Worm (Caenorhabditis elegans) whole organism, young adult: ENCODE results near the gene C38C5.1.

ENCODE experiments used
- B0035.1 ChIP-seq: sonication (generic microtip); optimal IDR thresholded peaks from 2 replicates; lab custom pipeline; 2016; ENCODE audit warnings: missing genetic modification characterization, mild to moderate bottlenecking, missing compliant biosample characterization, missing genotype, missing genetic modification reagents
- B0336.3 ChIP-seq: fragments of 200-800 bp; sonication (Bioruptor generic); IDR thresholded peaks from 2 replicates; pipeline ENCODE4 v1.3.6; 2022; ENCODE audit warnings: missing genetic modification characterization, missing compliant biosample characterization
- C06A6.2 ChIP-seq: fragments of 200-800 bp; sonication (Bioruptor generic); conservative IDR thresholded peaks from 2 replicates; pipeline ENCODE4 v1.3.6; 2022; ENCODE audit warnings: missing genetic modification characterization, missing compliant biosample characterization
- C17E4.6 ChIP-seq: fragments of 200-800 bp; sonication (Bioruptor generic); IDR thresholded peaks from 2 replicates; pipeline ENCODE4 v1.3.6; 2022; ENCODE audit warnings: missing genetic modification reagents, missing genetic modification characterization, missing compliant biosample characterization
- F37B4.10 ChIP-seq: fragments of 200-800 bp; sonication (Bioruptor generic); IDR thresholded peaks from 2 replicates; pipeline ENCODE4 v1.3.6; 2022; ENCODE audit warnings: missing genetic modification characterization, missing compliant biosample characterization
- F49E8.2 ChIP-seq: sonication (generic microtip); optimal IDR thresholded peaks from 3 replicates; lab custom pipeline; 2017; ENCODE audit warnings: missing genetic modification characterization, mild to moderate bottlenecking, missing compliant biosample characterization, antibody characterized with exemption, moderate library complexity; ENCODE audit not compliant: insufficient read depth
- F57A8.1 ChIP-seq: fragments of 200-800 bp; sonication (Bioruptor generic); optimal IDR thresholded peaks from 2 replicates; lab custom pipeline; 2018; ENCODE audit warnings: mild to moderate bottlenecking, missing genetic modification characterization, moderate library complexity, missing compliant biosample characterization
- ama-1 ChIP-seq, 3 experiments: fragments of 150-350 bp in 1 of 3; sonication (generic microtip) in 2 of 3; optimal IDR thresholded peaks; 2 replicates each; lab custom pipeline; 2014 to 2018; ENCODE audit warnings: missing biosample characterization in 2 of 3, missing genetic modification characterization in 2 of 3, missing genetic modification reagents in 2 of 3
- aptf-2 ChIP-seq: fragments of 200-800 bp; sonication (Bioruptor generic); conservative IDR thresholded peaks from 2 replicates; pipeline ENCODE4 v1.3.6; 2022; ENCODE audit warnings: missing genetic modification reagents, missing genetic modification characterization, missing compliant biosample characterization
- bed-2 ChIP-seq: fragments of 200-800 bp; sonication (Bioruptor generic); IDR thresholded peaks from 2 replicates; pipeline ENCODE4 v1.3.6; 2022; ENCODE audit warnings: missing genetic modification reagents, missing genetic modification characterization, missing compliant biosample characterization
- cebp-1 ChIP-seq, 2 experiments: fragments of 200-800 bp in 1 of 2; sonication (Bioruptor generic) in 1 of 2; sonication (generic microtip) in 1 of 2; IDR thresholded peaks in 1 of 2; optimal IDR thresholded peaks in 1 of 2; 2 replicates each; pipeline versions ENCODE4 v1.3.6 to Lab custom; 2017 to 2022; ENCODE audit warnings: missing compliant biosample characterization in 2 of 2, missing genetic modification characterization in 2 of 2, mild to moderate bottlenecking in 1 of 2, missing genetic modification reagents in 1 of 2, moderate library complexity in 1 of 2
- ceh-27 ChIP-seq: fragments of 200-800 bp; sonication (Bioruptor generic); optimal IDR thresholded peaks from 2 replicates; lab custom pipeline; 2018; ENCODE audit warnings: mild to moderate bottlenecking, missing genetic modification characterization, moderate library complexity, missing compliant biosample characterization
- ceh-58 ChIP-seq: fragments of 200-800 bp; sonication (Bioruptor generic); IDR thresholded peaks from 2 replicates; pipeline ENCODE4 v1.3.6; 2022; ENCODE audit warnings: missing genetic modification characterization, missing compliant biosample characterization
- chd-7 ChIP-seq: sonication (generic microtip); optimal IDR thresholded peaks from 2 replicates; lab custom pipeline; 2016; ENCODE audit warnings: mild to moderate bottlenecking, missing genetic modification characterization, moderate library complexity, missing compliant biosample characterization
- dpl-1 ChIP-seq: fragments of 150-350 bp; optimal IDR thresholded peaks from 2 replicates; lab custom pipeline; 2014; ENCODE audit warnings: missing biosample characterization, missing genetic modification reagents, missing genetic modification characterization
- egrh-3 ChIP-seq: fragments of 200-800 bp; sonication (Bioruptor generic); IDR thresholded peaks from 2 replicates; pipeline ENCODE4 v1.3.6; 2022; ENCODE audit warnings: missing genetic modification reagents, missing genetic modification characterization, missing compliant biosample characterization
- ets-4 ChIP-seq: fragments of 200-800 bp; sonication (Bioruptor generic); optimal IDR thresholded peaks from 2 replicates; lab custom pipeline; 2018; ENCODE audit warnings: mild to moderate bottlenecking, missing genetic modification characterization, missing compliant biosample characterization
- lin-26 ChIP-seq: fragments of 200-800 bp; sonication (Bioruptor generic); IDR thresholded peaks from 2 replicates; pipeline ENCODE4 v1.3.6; 2022; ENCODE audit warnings: missing genetic modification reagents, missing genetic modification characterization, missing compliant biosample characterization
- lin-35 ChIP-seq, 3 experiments: fragments of 150-350 bp in 2 of 3; sonication (generic microtip) in 1 of 3; optimal IDR thresholded peaks; 2 replicates each; lab custom pipeline; 2014 to 2018; ENCODE audit warnings: missing biosample characterization in 3 of 3, missing genetic modification characterization in 3 of 3, missing genetic modification reagents in 3 of 3
- lsy-27 ChIP-seq: sonication (generic microtip); optimal IDR thresholded peaks from 2 replicates; lab custom pipeline; 2017; ENCODE audit warnings: missing genetic modification characterization, mild to moderate bottlenecking, missing compliant biosample characterization, antibody characterized with exemption, missing genotype, borderline replicate concordance; ENCODE audit not compliant: insufficient read depth
- mcd-1 ChIP-seq: fragments of 200-800 bp; sonication (Bioruptor generic); IDR thresholded peaks from 2 replicates; pipeline ENCODE4 v1.3.6; 2022; ENCODE audit warnings: missing genetic modification reagents, missing genetic modification characterization, missing compliant biosample characterization
- mxl-1 ChIP-seq: sonication (generic microtip); optimal IDR thresholded peaks from 2 replicates; lab custom pipeline; 2016; ENCODE audit warnings: missing genetic modification characterization, missing compliant biosample characterization
- nfya-1 ChIP-seq: sonication (generic microtip); optimal IDR thresholded peaks from 2 replicates; lab custom pipeline; 2017; ENCODE audit warnings: antibody characterized with exemption, missing compliant biosample characterization, missing genetic modification characterization, borderline replicate concordance; ENCODE audit not compliant: insufficient read depth
- nhr-80 ChIP-seq: sonication (generic microtip); optimal IDR thresholded peaks from 2 replicates; lab custom pipeline; 2016; ENCODE audit warnings: missing genetic modification characterization, missing compliant biosample characterization
- snpc-1.3 ChIP-seq: sonication (generic microtip); optimal IDR thresholded peaks from 2 replicates; lab custom pipeline; 2017; ENCODE audit warnings: missing genetic modification characterization, mild to moderate bottlenecking, missing compliant biosample characterization, antibody characterized with exemption, moderate library complexity, missing genotype, missing genetic modification reagents; ENCODE audit not compliant: insufficient read depth
- snpc-4 ChIP-seq, 5 experiments: fragments of 150-350 bp in 1 of 5; sonication (generic microtip) in 4 of 5; optimal IDR thresholded peaks; 2 replicates each; lab custom pipeline; 2014 to 2018; ENCODE audit warnings: missing genetic modification characterization in 5 of 5, missing biosample characterization in 3 of 5, antibody characterized with exemption in 2 of 5, mild to moderate bottlenecking in 2 of 5, missing compliant biosample characterization in 2 of 5, missing genotype in 2 of 5, moderate library complexity in 2 of 5, missing genetic modification reagents in 1 of 5
- somi-1 ChIP-seq: fragments of 200-800 bp; sonication (Bioruptor generic); optimal IDR thresholded peaks from 2 replicates; lab custom pipeline; 2018; ENCODE audit warnings: mild to moderate bottlenecking, missing genetic modification characterization, missing compliant biosample characterization
- sptf-2 ChIP-seq: fragments of 200-800 bp; sonication (Bioruptor generic); optimal IDR thresholded peaks from 2 replicates; lab custom pipeline; 2018; ENCODE audit warnings: mild to moderate bottlenecking, missing genetic modification characterization, missing compliant biosample characterization
- xnd-1 ChIP-seq: sonication (generic microtip); optimal IDR thresholded peaks from 2 replicates; lab custom pipeline; 2016; ENCODE audit warnings: missing genotype, missing genetic modification reagents, missing genetic modification characterization, missing compliant biosample characterization
- zfh-2 ChIP-seq: fragments of 200-800 bp; sonication (Bioruptor generic); conservative IDR thresholded peaks from 2 replicates; pipeline ENCODE4 v1.3.6; 2022; ENCODE audit warnings: missing genetic modification reagents, missing genetic modification characterization, missing compliant biosample characterization
- ztf-18 ChIP-seq: sonication (generic microtip); optimal IDR thresholded peaks from 2 replicates; lab custom pipeline; 2016; ENCODE audit warnings: missing genotype, mild to moderate bottlenecking, missing genetic modification characterization, missing compliant biosample characterization
- ztf-26 ChIP-seq: sonication (generic microtip); optimal IDR thresholded peaks from 2 replicates; lab custom pipeline; 2017; ENCODE audit warnings: missing genetic modification characterization, missing compliant biosample characterization
- ztf-28 ChIP-seq: fragments of 200-800 bp; sonication (Bioruptor generic); IDR thresholded peaks from 2 replicates; pipeline ENCODE4 v1.3.6; 2022; ENCODE audit warnings: missing genetic modification reagents, missing genetic modification characterization, missing compliant biosample characterization

The C38C5.1 gene

ce11 chrX:5557966-5558365 is at the start of gene C38C5.1:
C38C5.1 (plus strand) TSS chrX:5558055.
- TF ChIP-seq snpc-1.3: no peak
- no peak for TF ChIP-seq chd-7 (tag; lab: Kevin White, UChicago)
- no peak for TF ChIP-seq ztf-26 (tag; lab: Kevin White, UChicago)
- no peak for TF ChIP-seq xnd-1
- no peak for TF ChIP-seq ets-4 (GFP tag; lab: Kevin White, UChicago)
- TF ChIP-seq F37B4.10 (GFP tag; lab: Robert Waterston, UW): no peak
- TF ChIP-seq F57A8.1 (GFP tag; lab: Kevin White, UChicago): no peak
- TF ChIP-seq ceh-58: no peak
- TF ChIP-seq cebp-1 (GFP tag; IDR thresholded peaks at IDR 0.05; lab: Robert Waterston, UW): no peak
- TF ChIP-seq cebp-1 (tag; optimal IDR thresholded peaks at IDR 0.05; lab: Kevin White, UChicago): no peak
- no peak for TF ChIP-seq sptf-2 (GFP tag; lab: Kevin White, UChicago)

- TF ChIP-seq nhr-80 (tag; lab: Kevin White, UChicago) (peak; percentile 22), lin-26 (GFP tag; lab: Robert Waterston, UW) (no peak), ztf-28 (GFP tag; lab: Robert Waterston, UW) (no peak), mcd-1 (no peak), zfh-2 (GFP tag; lab: Robert Waterston, UW) (peak; percentile 58), bed-2 (GFP tag; lab: Robert Waterston, UW) (0 out of 2 replicates have a peak, but pooled peaks have one; percentile 9)
Measured at ce11 chrX:5509114-5509877, 48.6 kb upstream of the C38C5.1 start.

DNA sequence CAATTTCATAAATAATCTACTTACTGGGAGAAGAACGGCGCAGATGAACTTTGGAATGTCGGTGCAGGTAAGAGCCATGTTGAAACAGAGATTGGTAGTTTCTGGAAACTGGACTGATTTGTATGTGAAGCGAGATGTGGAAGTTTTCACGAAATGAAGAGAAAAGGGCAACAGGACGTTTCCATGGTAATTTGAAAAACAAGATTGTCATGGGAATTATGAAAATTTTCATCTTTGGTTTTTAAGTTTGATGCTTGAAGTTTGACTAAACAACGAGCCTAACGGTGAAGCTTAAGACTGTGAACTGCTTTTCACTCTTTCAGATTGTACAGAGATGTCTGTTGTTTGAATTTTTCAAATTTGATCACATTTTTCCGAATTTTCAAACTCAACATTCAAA is 45.6 kb upstream of the C38C5.1 start, which contains the start of gene T23F2.3:
Gene T23F2.3, minus strand, starts transcription at position 101 of the 400 bp plus-strand sequence.
- no peak for TF ChIP-seq dpl-1
- no peak for TF ChIP-seq mxl-1
- no peak for TF ChIP-seq lin-35 (GFP tag; optimal IDR thresholded peaks at IDR 0.05; lab: Kevin White, UChicago)
- TF ChIP-seq B0035.1 (tag; lab: Kevin White, UChicago): no peak
- no peak for TF ChIP-seq aptf-2
- no peak for TF ChIP-seq F49E8.2 (tag; lab: Kevin White, UChicago)
- no peak for TF ChIP-seq ceh-27 (GFP tag; lab: Kevin White, UChicago)
- TF ChIP-seq ama-1 (optimal IDR thresholded peaks at IDR 0.05; lab: Kevin White, UChicago): no peak
- no peak for TF ChIP-seq ama-1 (GFP tag; optimal IDR thresholded peaks at IDR 0.05; lab: Kevin White, UChicago)
- no peak for TF ChIP-seq C06A6.2 (GFP tag; lab: Robert Waterston, UW)
- TF ChIP-seq somi-1: no peak
- TF ChIP-seq chd-7 (tag; lab: Kevin White, UChicago): no peak
- TF ChIP-seq egrh-3 (GFP tag; lab: Robert Waterston, UW): no peak
- TF ChIP-seq ztf-18: no peak
- no peak for TF ChIP-seq ceh-58
- TF ChIP-seq snpc-4 (GFP tag; optimal IDR thresholded peaks at IDR 0.05; lab: Kevin White, UChicago): no peak
- TF ChIP-seq snpc-4 (tag; optimal IDR thresholded peaks at IDR 0.05; lab: Kevin White, UChicago): no peak
- TF ChIP-seq B0336.3: no peak
- TF ChIP-seq nfya-1 (tag; lab: Kevin White, UChicago): no peak
- no peak for TF ChIP-seq C17E4.6 (GFP tag; lab: Robert Waterston, UW)
- no peak for TF ChIP-seq xnd-1
- TF ChIP-seq lsy-27: no peak
